Fruit fly (Drosophila melanogaster): ENCODE data around the gene SAK.

- no peak for TF ChIP-seq CG8765 (GFP tag; IDR thresholded peaks at IDR 0.05)
- TF ChIP-seq CG4424 (GFP tag; optimal IDR thresholded peaks at IDR 0.05): no peak
- no peak for TF ChIP-seq hth (optimal IDR thresholded peaks at IDR 0.05)
- no peak for TF ChIP-seq psq (GFP tag; optimal IDR thresholded peaks at IDR 0.05)
- TF ChIP-seq ab (GFP tag; optimal IDR thresholded peaks at IDR 0.05): no peak
- no peak for TF ChIP-seq NK7.1 (GFP tag; optimal IDR thresholded peaks at IDR 0.05)
- TF ChIP-seq CG33557 (GFP tag; optimal IDR thresholded peaks at IDR 0.05): no peak
- TF ChIP-seq eyg (GFP tag; optimal IDR thresholded peaks at IDR 0.05): no peak
- no peak for TF ChIP-seq fd3F (GFP tag; optimal IDR thresholded peaks at IDR 0.05)
- TF ChIP-seq CG1832 (GFP tag; optimal IDR thresholded peaks at IDR 0.05): no peak
- TF ChIP-seq CG15696 (tag; optimal IDR thresholded peaks at IDR 0.05): no peak
- TF ChIP-seq HHEX (GFP tag; optimal IDR thresholded peaks at IDR 0.05): no peak
- TF ChIP-seq phol (tag; optimal IDR thresholded peaks at IDR 0.05): no peak
Measured at dm6 chr3L:21508621-21509020, 7.1 kb downstream of the SAK start.

All from whole organism, embryonic.